Worm (Caenorhabditis elegans): ENCODE data around the gene sel-2.

- no peak for TF ChIP-seq mab-5 (tag; optimal IDR thresholded peaks at IDR 0.05)
- TF ChIP-seq lin-13 (GFP tag; optimal IDR thresholded peaks at IDR 0.05), result no peak
- TF ChIP-seq lin-39 (tag; optimal IDR thresholded peaks at IDR 0.05), result no peak
- no peak for TF ChIP-seq lsy-2 (tag; optimal IDR thresholded peaks at IDR 0.05)
- no peak for TF ChIP-seq zag-1 (tag; optimal IDR thresholded peaks at IDR 0.05)
- no peak for TF ChIP-seq ama-1 (optimal IDR thresholded peaks at IDR 0.05)
- no peak for TF ChIP-seq C34F6.9 (tag; optimal IDR thresholded peaks at IDR 0.05)
- TF ChIP-seq unc-62 (GFP tag; optimal IDR thresholded peaks at IDR 0.05), result no peak
- TF ChIP-seq elt-3 (tag; optimal IDR thresholded peaks at IDR 0.05), result no peak
- no peak for TF ChIP-seq F13H6.1 (tag; optimal IDR thresholded peaks at IDR 0.05)
Observed at ce11 chrIII:4552872-4553271, 59.3 kb downstream of the sel-2 start.

Data from whole organism, L2 larva.